Worm (Caenorhabditis elegans) whole organism, mixed stage, embryonic: Measurements from ENCODE around the gene F20G2.3.

Experiments
- ceh-39 ChIP-seq: fragments of 150-350 bp; optimal IDR thresholded peaks from 2 replicates; lab custom pipeline; 2014; ENCODE audit warnings: missing biosample characterization, missing genetic modification characterization
- lin-13 ChIP-seq: fragments of 150-350 bp; optimal IDR thresholded peaks from 2 replicates; lab custom pipeline; 2014; ENCODE audit warnings: missing biosample characterization, missing genetic modification characterization

- TF ChIP-seq ceh-39 (tag; lab: Kevin White, UChicago) (no peak), lin-13 (tag; lab: Kevin White, UChicago) (no peak)
Observed at ce11 chrV:13803902-13804301, 35.6 kb upstream of the F20G2.3 start, which contains the start of gene swan-2.
